Worm (Caenorhabditis elegans): ENCODE data around the gene epac-1.

Gene epac-1

DNA sequence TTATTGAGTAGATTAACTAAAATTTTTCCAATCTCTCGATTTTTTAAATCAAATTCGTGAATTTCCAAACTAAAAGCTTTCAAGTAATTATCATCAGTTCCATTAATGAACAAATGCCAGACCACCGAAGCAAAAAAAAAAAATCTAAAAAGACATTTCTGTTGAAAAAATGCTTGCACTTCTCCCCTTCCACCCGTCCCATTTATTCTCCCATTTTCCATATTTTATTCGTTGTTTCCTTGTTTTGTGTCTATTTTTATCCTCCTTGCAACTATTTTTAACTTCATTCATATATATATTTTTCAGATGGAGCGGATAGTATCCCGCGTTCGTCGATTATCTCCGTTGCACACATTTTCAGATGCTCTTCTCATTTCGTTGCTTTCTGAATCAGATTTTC, at the start of gene epac-1:
TSS of gene epac-1 (plus strand) at position 301 of the 400 bp plus-strand sequence.
- TF ChIP-seq scrt-1 (GFP tag; IDR thresholded peaks at IDR 0.05) (no peak), sea-1 (GFP tag; conservative IDR thresholded peaks at IDR 0.05) (no peak), B0310.2 (tag; optimal IDR thresholded peaks at IDR 0.05) (no peak), tbx-11 (GFP tag; IDR thresholded peaks at IDR 0.05) (no peak), aly-1 (tag; optimal IDR thresholded peaks at IDR 0.05) (no peak), pes-1 (GFP tag; IDR thresholded peaks at IDR 0.05) (no peak)

DNA sequence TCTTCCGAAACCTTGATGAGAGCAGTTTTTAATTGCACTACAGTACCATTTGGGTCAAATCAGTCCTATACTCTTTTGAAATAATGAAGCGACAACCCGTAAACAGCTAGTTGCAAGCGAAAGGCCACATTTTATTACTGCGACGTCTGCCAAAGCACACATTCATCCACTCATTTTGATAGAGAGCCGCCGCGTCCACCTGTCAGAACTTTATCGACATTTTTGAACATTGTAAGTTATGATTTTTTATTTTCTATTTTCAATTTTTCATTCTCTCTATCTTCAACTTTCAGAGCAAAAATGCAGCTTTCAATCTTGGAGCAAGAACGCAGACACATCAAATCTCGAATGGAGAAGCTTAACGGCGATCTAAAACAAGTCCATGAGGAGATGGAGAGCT, 48.3 kb upstream of the epac-1 start, which contains the start of gene K08E5.6:
TSS of gene K08E5.6 (plus strand) at position 301 of the 400 bp plus-strand sequence.
- no peak for TF ChIP-seq ama-1 (optimal IDR thresholded peaks at IDR 0.05)
- no peak for TF ChIP-seq scrt-1 (GFP tag; IDR thresholded peaks at IDR 0.05)
- TF ChIP-seq tra-4 (tag; optimal IDR thresholded peaks at IDR 0.05): no peak
- no peak for TF ChIP-seq pes-1 (GFP tag; IDR thresholded peaks at IDR 0.05)
- no peak for TF ChIP-seq ets-7 (tag; optimal IDR thresholded peaks at IDR 0.05)
- TF ChIP-seq hmbx-1 (tag; optimal IDR thresholded peaks at IDR 0.05): no peak
- TF ChIP-seq B0310.2 (tag; optimal IDR thresholded peaks at IDR 0.05): no peak
- TF ChIP-seq tbx-37 (GFP tag; conservative IDR thresholded peaks at IDR 0.05): no peak

DNA sequence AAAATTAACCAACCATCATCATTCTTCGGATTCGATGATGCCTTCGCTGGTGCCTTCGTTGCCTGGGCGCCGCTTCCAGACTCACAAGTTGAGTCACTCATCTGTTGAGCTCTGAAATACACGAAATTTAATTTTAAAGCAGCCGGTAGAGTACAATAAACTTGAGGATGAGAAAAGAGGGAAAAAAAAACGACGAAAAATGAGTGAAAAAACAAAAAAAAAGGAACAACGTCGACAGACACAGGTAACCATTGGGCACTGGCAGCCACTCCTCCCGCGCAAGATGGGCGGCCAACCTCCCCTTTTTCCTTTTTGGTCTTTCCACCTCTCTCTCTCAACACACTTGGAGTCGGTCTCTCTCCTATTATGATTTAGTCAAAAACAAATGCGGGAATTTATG, 42.3 kb upstream of the epac-1 start, which contains the start of gene K08E5.1:
TSS of gene K08E5.1 (minus strand) at position 101 of the 400 bp plus-strand sequence.
- TF ChIP-seq sea-1 (GFP tag; conservative IDR thresholded peaks at IDR 0.05) (no peak), hmg-4 (GFP tag; optimal IDR thresholded peaks at IDR 0.05) (no peak), F13C5.2 (tag; optimal IDR thresholded peaks at IDR 0.05) (no peak), hmbx-1 (tag; optimal IDR thresholded peaks at IDR 0.05) (no peak), ets-7 (tag; optimal IDR thresholded peaks at IDR 0.05) (no peak), hnd-1 (tag; optimal IDR thresholded peaks at IDR 0.05) (no peak), scrt-1 (GFP tag; IDR thresholded peaks at IDR 0.05) (no peak), tbx-11 (GFP tag; IDR thresholded peaks at IDR 0.05) (no peak), aly-1 (tag; optimal IDR thresholded peaks at IDR 0.05) (no peak), ceh-36 (tag; optimal IDR thresholded peaks at IDR 0.05) (no peak)

DNA sequence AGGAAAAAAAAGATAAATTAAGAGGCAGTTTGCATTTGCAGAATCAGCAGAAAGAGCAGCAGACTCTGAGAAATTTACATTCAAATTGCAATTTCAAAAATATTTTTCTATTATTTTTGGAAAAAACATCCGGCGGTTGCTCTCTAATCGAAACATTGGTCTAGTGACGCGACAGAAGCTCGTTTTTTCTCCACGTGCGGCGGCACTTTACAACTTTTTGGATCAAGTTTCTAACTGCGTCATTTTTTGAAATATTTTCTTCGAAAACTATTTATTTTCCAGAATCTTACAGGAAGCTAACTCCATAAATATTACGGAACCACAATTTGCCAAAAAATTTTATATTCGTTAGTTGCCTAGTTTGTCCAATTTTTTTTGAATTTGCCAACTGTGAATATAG, 39.1 kb upstream of the epac-1 start:
- no peak for TF ChIP-seq hmg-4 (GFP tag; optimal IDR thresholded peaks at IDR 0.05)

DNA sequence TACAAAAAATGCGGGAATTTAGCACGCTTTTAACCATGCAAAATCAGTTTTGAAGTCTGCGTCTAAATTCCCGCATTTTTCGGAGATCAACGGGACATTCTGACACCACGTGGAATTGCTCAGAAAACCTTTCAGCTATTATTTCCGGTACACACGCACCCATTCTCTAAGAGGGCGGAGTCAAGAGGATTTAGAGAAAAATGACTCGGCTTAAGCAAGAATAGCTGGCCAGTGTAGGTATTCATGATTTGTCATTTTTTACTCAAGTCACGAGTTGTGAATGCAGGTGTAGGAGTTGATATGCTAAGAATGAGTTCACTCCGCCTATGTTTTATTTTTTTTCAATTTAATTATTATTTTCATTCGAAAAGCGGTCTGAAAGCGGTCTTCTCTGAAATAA, 38.3 kb upstream of the epac-1 start:
- no peak for TF ChIP-seq F13C5.2 (tag; optimal IDR thresholded peaks at IDR 0.05)
- no peak for TF ChIP-seq sea-1 (GFP tag; conservative IDR thresholded peaks at IDR 0.05)

DNA sequence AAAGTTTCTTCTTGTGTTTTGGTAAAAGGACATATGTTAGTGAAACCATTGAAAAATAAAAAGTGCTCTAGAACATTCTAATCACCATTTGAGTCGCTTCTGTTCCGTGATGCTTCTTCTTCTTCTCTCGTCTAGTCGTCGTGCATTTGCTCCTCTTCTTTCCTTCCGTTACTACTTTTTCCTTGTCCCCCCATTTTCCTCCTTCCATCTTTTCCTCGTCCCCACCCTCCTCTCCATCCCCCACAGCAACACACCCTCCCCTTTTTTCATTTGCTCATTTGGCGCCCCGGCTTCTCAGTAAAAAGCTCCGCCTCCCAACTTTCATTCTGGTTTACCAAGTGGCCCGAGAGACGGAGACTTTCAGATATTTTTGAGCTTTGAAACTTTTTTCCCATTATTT, 37.3 kb upstream of the epac-1 start:
- TF ChIP-seq scrt-1 (GFP tag; IDR thresholded peaks at IDR 0.05): 0 out of 2 replicates have a peak, but pooled peaks have one; percentile 33
- TF ChIP-seq hmbx-1 (tag; optimal IDR thresholded peaks at IDR 0.05): no peak

DNA sequence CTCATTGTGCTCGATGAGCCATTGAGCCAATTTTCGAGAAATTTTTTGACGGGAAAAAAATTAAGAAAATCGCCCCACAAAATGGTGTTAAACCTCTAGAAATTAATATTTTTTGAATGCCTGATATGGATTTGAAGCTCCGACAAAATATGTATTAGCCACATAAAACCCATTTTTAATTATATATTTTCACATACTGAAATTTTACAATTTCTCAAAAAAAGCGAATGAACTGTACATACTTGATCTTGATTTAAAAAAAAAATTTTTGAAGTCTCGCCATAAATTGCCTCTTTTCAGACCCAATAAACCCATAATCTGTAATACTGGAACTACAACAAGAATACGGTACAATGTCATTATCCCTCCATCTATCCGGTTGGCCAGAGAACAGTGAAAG, 36.5 kb upstream of the epac-1 start, which contains the start of gene nac-3:
TSS of gene nac-3 (plus strand) at position 301 of the 400 bp plus-strand sequence.
- TF ChIP-seq flt-1 (GFP tag; IDR thresholded peaks at IDR 0.05): no peak
- no peak for TF ChIP-seq tbx-11 (GFP tag; IDR thresholded peaks at IDR 0.05)
- TF ChIP-seq scrt-1 (GFP tag; IDR thresholded peaks at IDR 0.05): no peak
- TF ChIP-seq B0310.2 (tag; optimal IDR thresholded peaks at IDR 0.05): no peak
- TF ChIP-seq ets-7 (tag; optimal IDR thresholded peaks at IDR 0.05): no peak
- TF ChIP-seq ceh-36 (tag; optimal IDR thresholded peaks at IDR 0.05): no peak
- TF ChIP-seq tbx-37 (GFP tag; conservative IDR thresholded peaks at IDR 0.05): no peak
- no peak for TF ChIP-seq hmbx-1 (tag; optimal IDR thresholded peaks at IDR 0.05)
- TF ChIP-seq F13C5.2 (tag; optimal IDR thresholded peaks at IDR 0.05): no peak
- TF ChIP-seq aly-1 (tag; optimal IDR thresholded peaks at IDR 0.05): no peak
- no peak for TF ChIP-seq ama-1 (optimal IDR thresholded peaks at IDR 0.05)
- no peak for TF ChIP-seq hmg-4 (GFP tag; optimal IDR thresholded peaks at IDR 0.05)

DNA sequence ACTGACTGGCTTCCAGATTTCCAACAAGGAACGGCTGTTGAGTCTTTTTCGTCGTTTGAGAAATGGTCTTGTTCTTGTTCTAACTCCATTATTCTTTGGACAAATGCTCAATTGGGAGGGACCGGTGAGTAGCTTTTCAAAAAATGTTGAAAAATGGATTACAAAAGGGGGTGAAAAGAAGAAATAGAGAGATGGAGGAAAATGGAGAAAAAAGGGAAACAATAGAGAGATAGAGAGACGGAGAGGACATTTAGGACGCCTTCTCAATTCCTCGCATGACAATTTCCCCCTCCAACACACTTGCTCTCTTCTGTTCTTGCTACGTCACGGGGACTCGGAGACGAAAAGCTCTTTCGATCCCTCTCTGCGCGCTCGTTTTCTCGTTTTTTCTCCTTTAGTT, 36.0 kb upstream of the epac-1 start:
- no peak for TF ChIP-seq B0310.2 (tag; optimal IDR thresholded peaks at IDR 0.05)
- TF ChIP-seq scrt-1 (GFP tag; IDR thresholded peaks at IDR 0.05): no peak
- TF ChIP-seq F13C5.2 (tag; optimal IDR thresholded peaks at IDR 0.05): no peak
- no peak for TF ChIP-seq tra-4 (tag; optimal IDR thresholded peaks at IDR 0.05)
- no peak for TF ChIP-seq tbx-11 (GFP tag; IDR thresholded peaks at IDR 0.05)
- TF ChIP-seq hmbx-1 (tag; optimal IDR thresholded peaks at IDR 0.05): no peak
- no peak for TF ChIP-seq ceh-13 (GFP tag; optimal IDR thresholded peaks at IDR 0.05)
- TF ChIP-seq hmg-4 (GFP tag; optimal IDR thresholded peaks at IDR 0.05): no peak
- no peak for TF ChIP-seq ama-1 (optimal IDR thresholded peaks at IDR 0.05)
- no peak for TF ChIP-seq aly-1 (tag; optimal IDR thresholded peaks at IDR 0.05)
- TF ChIP-seq pes-1 (GFP tag; IDR thresholded peaks at IDR 0.05): no peak
- TF ChIP-seq tbx-37 (GFP tag; conservative IDR thresholded peaks at IDR 0.05): no peak
- TF ChIP-seq ceh-36 (tag; optimal IDR thresholded peaks at IDR 0.05): no peak
- TF ChIP-seq hnd-1 (tag; optimal IDR thresholded peaks at IDR 0.05): no peak
- no peak for TF ChIP-seq sea-1 (GFP tag; conservative IDR thresholded peaks at IDR 0.05)
- no peak for TF ChIP-seq flt-1 (GFP tag; IDR thresholded peaks at IDR 0.05)
- TF ChIP-seq ets-7 (tag; optimal IDR thresholded peaks at IDR 0.05): no peak

DNA sequence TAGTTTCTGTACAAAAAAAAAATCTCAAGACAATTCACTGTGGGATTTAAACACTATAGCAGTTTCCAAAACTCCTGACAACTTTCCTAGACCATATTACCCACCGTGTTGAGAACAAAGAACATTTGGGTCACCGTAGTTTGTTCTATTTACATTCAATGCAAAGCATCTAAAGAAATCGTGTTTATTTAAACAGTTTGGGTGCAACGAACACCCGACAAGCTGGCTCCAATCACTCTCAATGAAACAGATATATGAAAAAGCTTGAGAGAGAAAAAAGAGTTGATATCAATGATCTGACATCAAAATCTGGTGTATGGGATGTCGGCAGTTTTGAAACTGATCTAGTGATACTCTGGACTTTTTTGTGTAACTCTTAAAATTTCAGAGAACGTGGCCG, 34.0 kb upstream of the epac-1 start:
- TF ChIP-seq F13C5.2 (tag; optimal IDR thresholded peaks at IDR 0.05) (no peak), pes-1 (GFP tag; IDR thresholded peaks at IDR 0.05) (no peak), hmg-4 (GFP tag; optimal IDR thresholded peaks at IDR 0.05) (no peak), sea-1 (GFP tag; conservative IDR thresholded peaks at IDR 0.05) (no peak), tbx-37 (GFP tag; conservative IDR thresholded peaks at IDR 0.05) (no peak), tra-4 (tag; optimal IDR thresholded peaks at IDR 0.05) (no peak), B0310.2 (tag; optimal IDR thresholded peaks at IDR 0.05) (no peak), flt-1 (GFP tag; IDR thresholded peaks at IDR 0.05) (no peak), hmbx-1 (tag; optimal IDR thresholded peaks at IDR 0.05) (no peak), scrt-1 (GFP tag; IDR thresholded peaks at IDR 0.05) (no peak), aly-1 (tag; optimal IDR thresholded peaks at IDR 0.05) (no peak), ceh-36 (tag; optimal IDR thresholded peaks at IDR 0.05) (no peak), ets-7 (tag; optimal IDR thresholded peaks at IDR 0.05) (no peak), ama-1 (optimal IDR thresholded peaks at IDR 0.05) (no peak), hnd-1 (tag; optimal IDR thresholded peaks at IDR 0.05) (no peak), tbx-11 (GFP tag; IDR thresholded peaks at IDR 0.05) (no peak), ceh-13 (GFP tag; optimal IDR thresholded peaks at IDR 0.05) (no peak)
